Worm (Caenorhabditis elegans) whole organism, L3 larva: ENCODE data around the gene let-711.

ENCODE experiments used
- R02D3.7 ChIP-seq: fragments of 150-350 bp; optimal IDR thresholded peaks from 2 replicates; lab custom pipeline; 2014; ENCODE audit warnings: missing biosample characterization, missing genetic modification characterization
- elt-1 ChIP-seq: fragments of 150-350 bp; optimal IDR thresholded peaks from 2 replicates; lab custom pipeline; 2014; ENCODE audit warnings: missing biosample characterization, missing genetic modification characterization
- elt-2 ChIP-seq: sonication (generic microtip); optimal IDR thresholded peaks from 2 replicates; lab custom pipeline; 2016; ENCODE audit warnings: missing genetic modification reagents, mild to moderate bottlenecking, missing genetic modification characterization, missing compliant biosample characterization
- fkh-10 ChIP-seq: sonication (generic microtip); optimal IDR thresholded peaks from 2 replicates; lab custom pipeline; 2017; ENCODE audit warnings: missing biosample characterization, missing genetic modification reagents, missing genetic modification characterization
- fos-1 ChIP-seq: fragments of 150-350 bp; optimal IDR thresholded peaks from 2 replicates; lab custom pipeline; 2014; ENCODE audit warnings: missing biosample characterization, missing genetic modification characterization
- hmg-11 ChIP-seq: sonication (generic microtip); optimal IDR thresholded peaks from 2 replicates; lab custom pipeline; 2016; ENCODE audit warnings: missing genetic modification characterization, missing compliant biosample characterization
- jun-1 ChIP-seq: fragments of 150-350 bp; optimal IDR thresholded peaks from 2 replicates; lab custom pipeline; 2014; ENCODE audit warnings: missing biosample characterization, missing genetic modification reagents, missing genetic modification characterization
- lin-39 ChIP-seq: fragments of 150-350 bp; optimal IDR thresholded peaks from 2 replicates; lab custom pipeline; 2018; ENCODE audit warnings: missing biosample characterization, missing genetic modification reagents, missing genetic modification characterization
- nhr-25 ChIP-seq: sonication (generic microtip); optimal IDR thresholded peaks from 2 replicates; lab custom pipeline; 2017; ENCODE audit warnings: missing biosample characterization, missing genetic modification characterization
- nhr-28 ChIP-seq: fragments of 150-350 bp; optimal IDR thresholded peaks from 2 replicates; lab custom pipeline; 2014; ENCODE audit warnings: missing biosample characterization, missing genetic modification characterization
- snpc-4 ChIP-seq: fragments of 150-350 bp; optimal IDR thresholded peaks from 2 replicates; lab custom pipeline; 2014; ENCODE audit warnings: missing biosample characterization, missing genetic modification characterization
- unc-62 ChIP-seq: fragments of 150-350 bp; sonication (generic microtip); optimal IDR thresholded peaks from 4 replicates; lab custom pipeline; 2014; ENCODE audit warnings: missing biosample characterization, missing genetic modification reagents, missing genetic modification characterization
- zag-1 ChIP-seq: fragments of 150-350 bp; optimal IDR thresholded peaks from 2 replicates; lab custom pipeline; 2014; ENCODE audit warnings: missing biosample characterization, missing genetic modification characterization
- ztf-11 ChIP-seq: fragments of 150-350 bp; optimal IDR thresholded peaks from 2 replicates; lab custom pipeline; 2014; ENCODE audit warnings: missing biosample characterization, missing genetic modification characterization

DNA sequence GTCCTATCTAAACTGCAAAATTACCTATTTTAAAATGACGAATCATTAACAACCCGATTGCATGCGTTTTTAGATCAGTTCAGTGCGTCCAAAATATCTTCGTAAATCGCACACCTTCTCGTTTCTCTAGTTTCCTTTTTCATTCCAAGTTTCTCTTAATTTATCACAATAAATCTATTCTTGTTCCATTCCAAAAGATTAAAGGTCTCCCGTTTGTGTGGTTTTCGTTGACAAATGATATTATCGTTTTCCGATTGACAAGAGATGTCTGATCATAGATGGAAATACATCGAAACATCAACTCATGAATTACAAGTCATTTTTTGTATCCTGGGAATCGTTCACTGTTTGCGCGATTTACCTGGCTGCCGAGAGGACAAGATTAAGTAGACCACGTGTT lies 46.7 kb downstream of the let-711 start:
- no peak for TF ChIP-seq fos-1 (tag; lab: Kevin White, UChicago)
- TF ChIP-seq nhr-28 (tag; lab: Kevin White, UChicago) = no peak
- TF ChIP-seq unc-62 (GFP tag; lab: Kevin White, UChicago) = no peak
- no peak for TF ChIP-seq zag-1 (tag; lab: Kevin White, UChicago)
- TF ChIP-seq fkh-10 = no peak
- TF ChIP-seq jun-1 (tag; lab: Kevin White, UChicago) = no peak
- TF ChIP-seq elt-1 (tag; lab: Kevin White, UChicago) = no peak
- TF ChIP-seq ztf-11 = no peak
- no peak for TF ChIP-seq R02D3.7 (tag; lab: Kevin White, UChicago)
- TF ChIP-seq nhr-25 (tag; lab: Kevin White, UChicago) = no peak
- no peak for TF ChIP-seq hmg-11 (tag; lab: Kevin White, UChicago)
- no peak for TF ChIP-seq elt-2
- no peak for TF ChIP-seq snpc-4 (tag; lab: Kevin White, UChicago)
- TF ChIP-seq lin-39 (tag; lab: Kevin White, UChicago) = no peak
